Fruit fly (Drosophila melanogaster) whole organism, embryonic: ENCODE results near the gene CG31406.
"Not testable (repeated sequence)": the region's sequence is repeated elsewhere in the genome, so short reads cannot be mapped to it uniquely, and the experiment has no call there.

Experiments used
- ATbp ChIP-seq: fragments of 200-800 bp; sonication (Bioruptor generic); optimal IDR thresholded peaks from 2 replicates; lab custom pipeline; 2017; ENCODE audit warnings: missing biosample characterization, mild to moderate bottlenecking, missing genetic modification characterization, missing genetic modification reagents
- Antp ChIP-seq: fragments of 200-800 bp; sonication (Bioruptor generic); optimal IDR thresholded peaks from 3 replicates; lab custom pipeline; 2016; ENCODE audit warnings: missing biosample characterization, missing genetic modification characterization
- CG10321 ChIP-seq: fragments of 200-800 bp; sonication (Bioruptor generic); IDR thresholded peaks from 2 replicates; pipeline ENCODE4 v1.3.6; 2022; ENCODE audit warnings: missing biosample characterization, missing genetic modification characterization
- CG10431 ChIP-seq: fragments of 200-800 bp; sonication (Bioruptor generic); optimal IDR thresholded peaks from 3 replicates; lab custom pipeline; 2018; ENCODE audit warnings: missing biosample characterization, mild to moderate bottlenecking, missing genetic modification characterization
- CG12071 ChIP-seq: fragments of 200-800 bp; sonication (Bioruptor generic); optimal IDR thresholded peaks from 3 replicates; lab custom pipeline; 2018; ENCODE audit warnings: missing biosample characterization, mild to moderate bottlenecking, missing genetic modification characterization
- CG12942 ChIP-seq: fragments of 200-800 bp; sonication (Bioruptor generic); optimal IDR thresholded peaks from 3 replicates; lab custom pipeline; 2016; ENCODE audit warnings: missing biosample characterization, missing genetic modification characterization
- CG15514 ChIP-seq: fragments of 200-800 bp; sonication (Bioruptor generic); optimal IDR thresholded peaks from 3 replicates; lab custom pipeline; 2017; ENCODE audit warnings: missing biosample characterization, missing genetic modification characterization, mild to moderate bottlenecking, moderate library complexity, missing genetic modification reagents
- CG17186 ChIP-seq: fragments of 200-800 bp; sonication (Bioruptor generic); optimal IDR thresholded peaks from 3 replicates; lab custom pipeline; 2017; ENCODE audit warnings: missing biosample characterization, missing genetic modification reagents, missing genetic modification characterization
- CG17328 ChIP-seq: fragments of 200-800 bp; sonication (Bioruptor generic); IDR thresholded peaks from 2 replicates; pipeline ENCODE4 v1.3.6; 2022; ENCODE audit warnings: missing biosample characterization, missing genetic modification characterization
- CG17568 ChIP-seq: fragments of 200-800 bp; sonication (Bioruptor generic); optimal IDR thresholded peaks from 2 replicates; lab custom pipeline; 2018; ENCODE audit warnings: missing biosample characterization, mild to moderate bottlenecking, missing genetic modification characterization, moderate library complexity
- CG2202 ChIP-seq: fragments of 200-800 bp; sonication (Bioruptor generic); optimal IDR thresholded peaks from 2 replicates; lab custom pipeline; 2018; ENCODE audit warnings: missing biosample characterization, mild to moderate bottlenecking, missing genetic modification characterization
- CG31365 ChIP-seq: fragments of 200-800 bp; sonication (Bioruptor generic); optimal IDR thresholded peaks from 2 replicates; lab custom pipeline; 2018; ENCODE audit warnings: missing biosample characterization, mild to moderate bottlenecking, missing genetic modification characterization
- CG3163 ChIP-seq: fragments of 200-800 bp; sonication (Bioruptor generic); optimal IDR thresholded peaks from 3 replicates; lab custom pipeline; 2016; ENCODE audit warnings: missing biosample characterization, missing genetic modification characterization
- CG4282 ChIP-seq: fragments of 200-800 bp; sonication (Bioruptor generic); optimal IDR thresholded peaks from 2 replicates; lab custom pipeline; 2016; ENCODE audit warnings: missing biosample characterization, missing genetic modification characterization
- CG5245 ChIP-seq: fragments of 200-800 bp; sonication (Bioruptor generic); optimal IDR thresholded peaks from 3 replicates; lab custom pipeline; 2016; ENCODE audit warnings: missing biosample characterization, missing genetic modification characterization
- CG6765 ChIP-seq: fragments of 200-800 bp; sonication (Bioruptor generic); optimal IDR thresholded peaks from 3 replicates; lab custom pipeline; 2017; ENCODE audit warnings: missing biosample characterization, mild to moderate bottlenecking, missing genetic modification characterization
- CG6813 ChIP-seq: fragments of 200-800 bp; sonication (Bioruptor generic); optimal IDR thresholded peaks from 2 replicates; lab custom pipeline; 2017; ENCODE audit warnings: missing biosample characterization, missing genetic modification characterization, mild to moderate bottlenecking, moderate library complexity, missing genetic modification reagents
- CG9609 ChIP-seq: fragments of 200-800 bp; sonication (Bioruptor generic); optimal IDR thresholded peaks from 3 replicates; lab custom pipeline; 2016; ENCODE audit warnings: missing biosample characterization, missing genetic modification characterization
- CkIIα-i1 ChIP-seq: fragments of 200-800 bp; sonication (Bioruptor generic); IDR thresholded peaks from 2 replicates; pipeline ENCODE4 v1.3.6; 2022; ENCODE audit warnings: missing biosample characterization, missing genetic modification characterization
- Eip74EF ChIP-seq, 2 experiments: fragments of 200-800 bp in 1 of 2; fragments of >200 bp in 1 of 2; sonication (Bioruptor generic) in 1 of 2; optimal IDR thresholded peaks; 2 replicates each; lab custom pipeline; 2017 to 2019; ENCODE audit warnings: missing biosample characterization in 2 of 2, missing genetic modification characterization in 2 of 2, mild to moderate bottlenecking in 1 of 2, moderate library complexity in 1 of 2
- Hr3 ChIP-seq: fragments of 200-800 bp; sonication (Bioruptor generic); optimal IDR thresholded peaks from 3 replicates; lab custom pipeline; 2016; ENCODE audit warnings: missing biosample characterization, missing genetic modification characterization
- Rfx ChIP-seq: fragments of 200-800 bp; sonication (Bioruptor generic); IDR thresholded peaks from 2 replicates; pipeline ENCODE4 v1.3.6; 2022; ENCODE audit warnings: missing biosample characterization, missing genetic modification characterization
- Sin3A ChIP-seq: fragments of >200 bp; optimal IDR thresholded peaks from 2 replicates; lab custom pipeline; 2018
- Sox100B ChIP-seq: fragments of 200-800 bp; sonication (Bioruptor generic); optimal IDR thresholded peaks from 3 replicates; lab custom pipeline; 2018; ENCODE audit warnings: missing biosample characterization, mild to moderate bottlenecking, missing genetic modification characterization
- Spps ChIP-seq: fragments of 200-800 bp; sonication (Bioruptor generic); optimal IDR thresholded peaks from 2 replicates; lab custom pipeline; 2018; ENCODE audit warnings: missing biosample characterization, mild to moderate bottlenecking, missing genetic modification characterization
- Stat92E ChIP-seq, 3 experiments: fragments of >200 bp in 2 of 3; fragments of 200-800 bp in 1 of 3; sonication (Bioruptor generic) in 1 of 3; optimal IDR thresholded peaks; 2 replicates each; lab custom pipeline; 2017 to 2019; ENCODE audit warnings: missing biosample characterization in 3 of 3, missing genetic modification characterization in 3 of 3, mild to moderate bottlenecking in 1 of 3, moderate library complexity in 1 of 3
- ase ChIP-seq: fragments of 200-800 bp; sonication (Bioruptor generic); IDR thresholded peaks from 3 replicates; pipeline ENCODE4 v1.3.6; 2022; ENCODE audit warnings: missing biosample characterization, missing genetic modification characterization
- bsh ChIP-seq, 2 experiments: fragments of 200-800 bp; sonication (Bioruptor generic); optimal IDR thresholded peaks; 2 replicates each; lab custom pipeline; 2017 to 2018; ENCODE audit warnings: mild to moderate bottlenecking in 2 of 2, missing biosample characterization in 2 of 2, missing genetic modification characterization in 2 of 2, moderate library complexity in 1 of 2
- cg ChIP-seq: fragments of 200-800 bp; sonication (Bioruptor generic); optimal IDR thresholded peaks from 3 replicates; lab custom pipeline; 2019; ENCODE audit warnings: missing biosample characterization, mild to moderate bottlenecking, missing genetic modification characterization, moderate library complexity
- chn ChIP-seq: fragments of 200-800 bp; sonication (Bioruptor generic); optimal IDR thresholded peaks from 2 replicates; lab custom pipeline; 2016; ENCODE audit warnings: missing biosample characterization, missing genetic modification characterization
- crp ChIP-seq, 2 experiments: fragments of 200-800 bp; sonication (Bioruptor generic); optimal IDR thresholded peaks; 2 replicates in 1 of 2; 3 replicates in 1 of 2; lab custom pipeline; 2017; ENCODE audit warnings: missing biosample characterization in 2 of 2, missing genetic modification characterization in 2 of 2, mild to moderate bottlenecking in 1 of 2, moderate library complexity in 1 of 2
- dm ChIP-seq: fragments of 200-800 bp; sonication (Bioruptor generic); optimal IDR thresholded peaks from 3 replicates; lab custom pipeline; 2016; ENCODE audit warnings: missing biosample characterization, missing genetic modification characterization
- dysf ChIP-seq: fragments of 200-800 bp; sonication (Bioruptor generic); IDR thresholded peaks from 3 replicates; pipeline ENCODE4 v1.3.6; 2022; ENCODE audit warnings: missing biosample characterization, missing genetic modification characterization
- fru ChIP-seq: fragments of >200 bp; optimal IDR thresholded peaks from 2 replicates; lab custom pipeline; 2017
- gfzf ChIP-seq: fragments of 200-800 bp; sonication (Bioruptor generic); optimal IDR thresholded peaks from 2 replicates; lab custom pipeline; 2016; ENCODE audit warnings: missing biosample characterization, mild to moderate bottlenecking, missing genetic modification characterization, moderate library complexity
- ind ChIP-seq: fragments of 200-800 bp; sonication (Bioruptor generic); optimal IDR thresholded peaks from 3 replicates; lab custom pipeline; 2016; ENCODE audit warnings: missing biosample characterization, missing genetic modification characterization
- nom ChIP-seq: fragments of 200-800 bp; sonication (Bioruptor generic); optimal IDR thresholded peaks from 2 replicates; lab custom pipeline; 2017; ENCODE audit warnings: missing biosample characterization, missing genetic modification characterization, mild to moderate bottlenecking, moderate library complexity, missing genetic modification reagents
- onecut ChIP-seq: fragments of 200-800 bp; sonication (Bioruptor generic); IDR thresholded peaks from 2 replicates; pipeline ENCODE4 v1.3.6; 2022; ENCODE audit warnings: missing biosample characterization, missing genetic modification characterization
- phol ChIP-seq: fragments of 200-800 bp; sonication (Bioruptor generic); optimal IDR thresholded peaks from 3 replicates; lab custom pipeline; 2018; ENCODE audit warnings: missing biosample characterization, mild to moderate bottlenecking, missing genetic modification characterization, moderate library complexity
- sens ChIP-seq: fragments of 200-800 bp; sonication (Bioruptor generic); peaks from one replicate; lab custom pipeline; 2016; ENCODE audit warnings: missing biosample characterization, missing genetic modification characterization
- so ChIP-seq: fragments of 200-800 bp; sonication (Bioruptor generic); IDR thresholded peaks from 3 replicates; pipeline ENCODE4 v1.3.6; 2022; ENCODE audit warnings: missing biosample characterization, missing genetic modification characterization
- sob ChIP-seq: fragments of 200-800 bp; sonication (Bioruptor generic); IDR thresholded peaks from 2 replicates; pipeline ENCODE4 v1.3.6; 2022; ENCODE audit warnings: missing biosample characterization, missing genetic modification characterization
- sqz ChIP-seq: fragments of 200-800 bp; sonication (Bioruptor generic); optimal IDR thresholded peaks from 3 replicates; lab custom pipeline; 2018; ENCODE audit warnings: missing biosample characterization, mild to moderate bottlenecking, missing genetic modification characterization
- tna ChIP-seq: fragments of 200-800 bp; sonication (Bioruptor generic); IDR thresholded peaks from 2 replicates; pipeline ENCODE4 v1.3.6; 2022; ENCODE audit warnings: missing biosample characterization, missing genetic modification characterization; ENCODE audit not compliant: partially characterized antibody
- tup ChIP-seq: fragments of 200-800 bp; sonication (Bioruptor generic); optimal IDR thresholded peaks from 2 replicates; lab custom pipeline; 2016; ENCODE audit warnings: missing biosample characterization, mild to moderate bottlenecking, missing genetic modification characterization, moderate library complexity
- unc-4 ChIP-seq: fragments of 200-800 bp; sonication (Bioruptor generic); IDR thresholded peaks from 2 replicates; pipeline ENCODE4 v1.3.6; 2022; ENCODE audit warnings: missing biosample characterization, missing genetic modification characterization; ENCODE audit not compliant: partially characterized antibody
- vfl ChIP-seq: fragments of 200-800 bp; sonication (Bioruptor generic); optimal IDR thresholded peaks from 2 replicates; lab custom pipeline; 2016; ENCODE audit warnings: missing biosample characterization, missing genetic modification characterization

Gene CG31406

DNA sequence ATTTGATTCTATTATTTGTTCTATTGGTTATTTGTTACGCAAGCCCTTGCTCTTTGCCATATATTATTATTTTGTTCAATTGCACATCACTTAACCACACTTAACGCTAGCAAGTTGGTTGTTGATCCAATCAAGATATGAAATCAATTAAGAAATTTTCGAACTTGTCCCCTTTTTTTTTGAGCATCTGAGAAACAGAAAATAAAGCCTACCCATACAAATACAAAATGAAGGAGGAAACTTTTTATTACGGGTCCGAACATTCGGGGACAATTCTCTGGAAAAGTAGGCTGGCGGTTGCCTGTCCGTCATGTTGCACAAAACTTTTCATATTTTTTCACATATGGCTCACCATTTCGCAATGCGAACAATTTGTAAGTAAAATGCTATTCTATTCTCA, 10.5 kb upstream of the CG31406 start, which contains the start of gene CG12592:
Gene CG12592, plus strand, starts transcription at position 301 of the 400 bp plus-strand sequence.
- TF ChIP-seq cg (GFP tag; lab: Kevin White, UChicago); ase (GFP tag; lab: Robert Waterston, UW); CG12942 (GFP tag; lab: Kevin White, UChicago): not testable (repeated sequence)

DNA sequence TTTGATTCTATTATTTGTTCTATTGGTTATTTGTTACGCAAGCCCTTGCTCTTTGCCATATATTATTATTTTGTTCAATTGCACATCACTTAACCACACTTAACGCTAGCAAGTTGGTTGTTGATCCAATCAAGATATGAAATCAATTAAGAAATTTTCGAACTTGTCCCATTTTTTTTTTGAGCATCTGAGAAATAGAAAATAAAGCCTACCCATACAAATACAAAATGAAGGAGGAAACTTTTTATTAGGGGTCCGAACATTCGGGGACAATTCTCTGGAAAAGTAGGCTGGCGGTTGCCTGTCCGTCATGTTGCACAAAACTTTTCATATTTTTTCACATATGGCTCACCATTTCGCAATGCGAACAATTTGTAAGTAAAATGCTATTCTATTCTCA, 7.9 kb upstream of the CG31406 start, which contains the start of gene CG18545:
Gene CG18545, plus strand, starts transcription at position 301 of the 400 bp plus-strand sequence.
- TF ChIP-seq crp (GFP tag; optimal IDR thresholded peaks at IDR 0.05; lab: Kevin White, UChicago); Eip74EF (GFP tag; optimal IDR thresholded peaks at IDR 0.05; lab: Kevin White, UChicago); vfl (GFP tag; lab: Kevin White, UChicago): not testable (repeated sequence)
- TF ChIP-seq, all 482 proteins: peak for 0; not testable (repeated sequence) for 482

- TF ChIP-seq gfzf (peak; percentile 98), bsh (GFP tag; optimal IDR thresholded peaks at IDR 0.05; lab: Kevin White, UChicago) (no peak), sob (GFP tag; lab: Robert Waterston, UW) (no peak), CG6813 (GFP tag; lab: Kevin White, UChicago) (no peak), CG12071 (GFP tag; lab: Kevin White, UChicago) (no peak), onecut (no peak), ATbp (GFP tag; lab: Kevin White, UChicago) (no peak), CG17328 (GFP tag; lab: Robert Waterston, UW) (no peak), tna (GFP tag; lab: Robert Waterston, UW) (no peak), Stat92E (GFP tag; optimal IDR thresholded peaks at IDR 0.05; lab: Kevin White, UChicago) (peak in 1 of 3 experiments; percentile 45), sens (GFP tag; lab: Kevin White, UChicago) (peak; percentile 64), Antp (GFP tag; lab: Kevin White, UChicago) (no peak), Hr3 (peak; percentile 18), CG31365 (no peak), ind (no peak), CG3163 (GFP tag; lab: Kevin White, UChicago) (no peak), CG17186 (GFP tag; lab: Kevin White, UChicago) (peak; percentile 61), nom (GFP tag; lab: Kevin White, UChicago) (peak; percentile 16), dm (GFP tag; lab: Kevin White, UChicago) (no peak), chn (GFP tag; lab: Kevin White, UChicago) (no peak), CG5245 (GFP tag; lab: Kevin White, UChicago) (no peak), Sin3A (lab: Kevin White, UChicago) (peak; percentile 12), CG9609 (GFP tag; lab: Kevin White, UChicago) (peak; percentile 40), CG2202 (no peak), CG4282 (GFP tag; lab: Kevin White, UChicago) (peak; percentile 13), CkIIα-i1 (GFP tag; lab: Robert Waterston, UW) (no peak), Spps (tag; lab: Kevin White, UChicago) (no peak), CG17568 (no peak), Sox100B (GFP tag; lab: Kevin White, UChicago) (no peak), unc-4 (GFP tag; lab: Robert Waterston, UW) (no peak), CG15514 (GFP tag; lab: Kevin White, UChicago) (peak; percentile 90), sqz (GFP tag; lab: Kevin White, UChicago) (no peak), tup (GFP tag; lab: Kevin White, UChicago) (no peak), CG10431 (GFP tag; lab: Kevin White, UChicago) (no peak), fru (lab: Kevin White, UChicago) (no peak), Rfx (GFP tag; lab: Robert Waterston, UW) (no peak), CG10321 (no peak), CG6765 (no peak), dysf (GFP tag; lab: Robert Waterston, UW) (no peak), phol (tag; lab: Kevin White, UChicago) (peak; percentile 58), so (no peak)
Measured at dm6 chr3R:10349987-10350386, 1.4 kb downstream of the CG31406 start, which contains the start of gene jumu. TSS of gene jumu (plus strand) at chr3R:10350182.
